Worm (Caenorhabditis elegans) whole organism, L4 larva: Measurements from ENCODE around the gene him-3.
A peak's percentile ranks its signal among the peaks of the same experiment; 100 is the strongest.

ENCODE experiments used
- F10B5.3 ChIP-seq: sonication (generic microtip); optimal IDR thresholded peaks from 2 replicates; lab custom pipeline; 2016; ENCODE audit warnings: mild to moderate bottlenecking, missing genetic modification characterization, missing compliant biosample characterization
- ceh-28 ChIP-seq: fragments of 150-350 bp; optimal IDR thresholded peaks from 2 replicates; lab custom pipeline; 2014; ENCODE audit warnings: missing biosample characterization, missing genetic modification reagents, missing genetic modification characterization
- ceh-44 ChIP-seq: fragments of 200-800 bp; sonication (Bioruptor generic); IDR thresholded peaks from 2 replicates; pipeline ENCODE4 v1.3.6; 2022; ENCODE audit warnings: missing genetic modification reagents, missing genetic modification characterization, missing compliant biosample characterization
- ces-1 ChIP-seq: fragments of 150-350 bp; sonication (generic microtip); optimal IDR thresholded peaks from 4 replicates; lab custom pipeline; 2014; ENCODE audit warnings: missing biosample characterization, missing genetic modification reagents, missing genetic modification characterization
- ctbp-1 ChIP-seq: fragments of 200-800 bp; sonication (Bioruptor generic); IDR thresholded peaks from 2 replicates; pipeline ENCODE4 v1.3.6; 2022; ENCODE audit warnings: missing genetic modification reagents, missing genetic modification characterization, missing compliant biosample characterization
- daf-12 ChIP-seq: fragments of 150-350 bp; optimal IDR thresholded peaks from 2 replicates; lab custom pipeline; 2014; ENCODE audit warnings: missing biosample characterization, missing genetic modification reagents, missing genetic modification characterization
- daf-16 ChIP-seq, 3 experiments: sonication (generic microtip); optimal IDR thresholded peaks; 2 replicates each; lab custom pipeline; 2016 to 2017; ENCODE audit warnings: missing genetic modification characterization in 3 of 3, missing genetic modification reagents in 3 of 3, mild to moderate bottlenecking in 2 of 3, missing compliant biosample characterization in 2 of 3, missing biosample characterization in 1 of 3, moderate library complexity in 1 of 3
- dmd-6 ChIP-seq: fragments of 200-800 bp; sonication (Bioruptor generic); IDR thresholded peaks from 2 replicates; pipeline ENCODE4 v1.3.6; 2022; ENCODE audit warnings: missing genetic modification reagents, missing genetic modification characterization, missing compliant biosample characterization
- dpl-1 ChIP-seq: fragments of 150-350 bp; optimal IDR thresholded peaks from 2 replicates; lab custom pipeline; 2014; ENCODE audit warnings: missing biosample characterization, missing genetic modification reagents, missing genetic modification characterization
- duxl-1 ChIP-seq: sonication (generic microtip); optimal IDR thresholded peaks from 2 replicates; lab custom pipeline; 2016; ENCODE audit warnings: mild to moderate bottlenecking, missing genetic modification characterization, moderate library complexity, missing compliant biosample characterization; ENCODE audit not compliant: poor library complexity
- egl-43 ChIP-seq: fragments of 200-800 bp; sonication (Bioruptor generic); IDR thresholded peaks from 2 replicates; pipeline ENCODE4 v1.3.6; 2022; ENCODE audit warnings: missing genetic modification reagents, missing genetic modification characterization, missing compliant biosample characterization
- gei-8 ChIP-seq: fragments of 200-800 bp; sonication (Bioruptor generic); optimal IDR thresholded peaks from 2 replicates; lab custom pipeline; 2018; ENCODE audit warnings: mild to moderate bottlenecking, missing genetic modification characterization, missing compliant biosample characterization
- hif-1 ChIP-seq, 2 experiments: sonication (generic microtip); optimal IDR thresholded peaks; 2 replicates each; lab custom pipeline; 2016 to 2017; ENCODE audit warnings: missing compliant biosample characterization in 2 of 2, missing genetic modification characterization in 2 of 2, missing genetic modification reagents in 2 of 2, missing genotype in 2 of 2, mild to moderate bottlenecking in 1 of 2
- hlh-30 ChIP-seq: sonication (generic microtip); optimal IDR thresholded peaks from 2 replicates; lab custom pipeline; 2017; ENCODE audit warnings: antibody characterized with exemption, mild to moderate bottlenecking, missing genetic modification characterization, missing compliant biosample characterization; ENCODE audit not compliant: insufficient read depth
- lim-7 ChIP-seq: fragments of 200-800 bp; sonication (Bioruptor generic); IDR thresholded peaks from 2 replicates; pipeline ENCODE4 v1.3.6; 2022; ENCODE audit warnings: missing genetic modification characterization, missing compliant biosample characterization
- lin-1 ChIP-seq: fragments of 200-800 bp; sonication (Bioruptor generic); IDR thresholded peaks from 2 replicates; pipeline ENCODE4 v1.3.6; 2022; ENCODE audit warnings: missing genetic modification reagents, missing genetic modification characterization, missing compliant biosample characterization
- lin-15B ChIP-seq: fragments of 150-350 bp; sonication (generic microtip); optimal IDR thresholded peaks from 3 replicates; lab custom pipeline; 2014; ENCODE audit warnings: missing biosample characterization, missing genetic modification characterization
- lin-39 ChIP-seq: fragments of 150-350 bp; optimal IDR thresholded peaks from 2 replicates; lab custom pipeline; 2014; ENCODE audit warnings: missing biosample characterization, missing genetic modification reagents, missing genetic modification characterization
- mes-2 ChIP-seq: sonication (generic microtip); optimal IDR thresholded peaks from 2 replicates; lab custom pipeline; 2016; ENCODE audit warnings: missing genotype, mild to moderate bottlenecking, missing genetic modification characterization, missing compliant biosample characterization; ENCODE audit not compliant: poor library complexity, severe bottlenecking
- mxl-3 ChIP-seq: fragments of 200-800 bp; sonication (Bioruptor generic); optimal IDR thresholded peaks from 2 replicates; lab custom pipeline; 2018; ENCODE audit warnings: mild to moderate bottlenecking, missing genetic modification characterization, missing compliant biosample characterization
- nhr-237 ChIP-seq: sonication (generic microtip); optimal IDR thresholded peaks from 2 replicates; lab custom pipeline; 2017; ENCODE audit warnings: missing biosample characterization, missing genetic modification characterization
- nhr-28 ChIP-seq: fragments of 150-350 bp; optimal IDR thresholded peaks from 2 replicates; lab custom pipeline; 2014; ENCODE audit warnings: missing biosample characterization, missing genetic modification characterization
- nhr-41 ChIP-seq: fragments of 200-800 bp; sonication (Bioruptor generic); IDR thresholded peaks from 2 replicates; pipeline ENCODE4 v1.3.6; 2022; ENCODE audit warnings: missing genetic modification reagents, missing genetic modification characterization, missing compliant biosample characterization
- rbr-2 ChIP-seq: sonication (generic microtip); optimal IDR thresholded peaks from 2 replicates; lab custom pipeline; 2016; ENCODE audit warnings: missing genotype, missing genetic modification characterization, missing compliant biosample characterization
- sdz-12 ChIP-seq: fragments of 200-800 bp; sonication (Bioruptor generic); optimal IDR thresholded peaks from 2 replicates; lab custom pipeline; 2018; ENCODE audit warnings: mild to moderate bottlenecking, missing genetic modification characterization, missing compliant biosample characterization
- set-16 ChIP-seq: fragments of 200-800 bp; sonication (Bioruptor generic); IDR thresholded peaks from 2 replicates; pipeline ENCODE4 v1.3.6; 2022; ENCODE audit warnings: missing genetic modification reagents, missing genetic modification characterization, missing compliant biosample characterization
- skn-1 ChIP-seq: fragments of 150-350 bp; optimal IDR thresholded peaks from 2 replicates; lab custom pipeline; 2014; ENCODE audit warnings: missing biosample characterization, missing genetic modification characterization
- tag-97 ChIP-seq: fragments of 200-800 bp; sonication (Bioruptor generic); IDR thresholded peaks from 2 replicates; pipeline ENCODE4 v1.3.6; 2022; ENCODE audit warnings: missing genetic modification characterization, missing compliant biosample characterization
- unc-130 ChIP-seq: sonication (generic microtip); optimal IDR thresholded peaks from 2 replicates; lab custom pipeline; 2016; ENCODE audit warnings: missing genetic modification reagents, missing genetic modification characterization, missing compliant biosample characterization
- unc-62 ChIP-seq, 3 experiments: fragments of 150-350 bp in 1 of 3; sonication (generic microtip); optimal IDR thresholded peaks in 2 of 3; peaks in 1 of 3; 1 replicate in 1 of 3; 2 replicates in 2 of 3; lab custom pipeline; 2014 to 2017; ENCODE audit warnings: missing biosample characterization in 3 of 3, missing genetic modification characterization in 3 of 3, missing genetic modification reagents in 3 of 3, missing genotype in 1 of 3
- vab-7 ChIP-seq: fragments of 200-800 bp; sonication (Bioruptor generic); IDR thresholded peaks from 2 replicates; pipeline ENCODE4 v1.3.6; 2022; ENCODE audit warnings: missing genetic modification reagents, missing genetic modification characterization, missing compliant biosample characterization
- ztf-11 ChIP-seq: fragments of 150-350 bp; optimal IDR thresholded peaks from 2 replicates; lab custom pipeline; 2014; ENCODE audit warnings: missing biosample characterization, missing genetic modification characterization
- ztf-7 ChIP-seq: fragments of 150-350 bp; optimal IDR thresholded peaks from 2 replicates; lab custom pipeline; 2014; ENCODE audit warnings: missing biosample characterization, missing genetic modification characterization

him-3 gene

ce11 chrIV:7009531-7009930 is 32.2 kb downstream of the him-3 start, which contains the start of gene C25A8.2:
C25A8.2 (plus strand) TSS chrIV:7009831.
- no peak for TF ChIP-seq lin-1 (GFP tag; lab: Robert Waterston, UW)
- TF ChIP-seq ztf-7 (tag; lab: Kevin White, UChicago): no peak
- no peak for TF ChIP-seq lim-7 (GFP tag; lab: Robert Waterston, UW)
- TF ChIP-seq F10B5.3 (tag; lab: Kevin White, UChicago): no peak
- no peak for TF ChIP-seq unc-62 (GFP tag; optimal IDR thresholded peaks at IDR 0.05 in 1 of 2; lab: Kevin White, UChicago)
- TF ChIP-seq unc-62 (tag; optimal IDR thresholded peaks at IDR 0.05; lab: Kevin White, UChicago): no peak
- TF ChIP-seq dpl-1 (GFP tag; lab: Kevin White, UChicago): no peak
- TF ChIP-seq ztf-11 (tag; lab: Kevin White, UChicago): no peak
- no peak for TF ChIP-seq ceh-28 (tag; lab: Kevin White, UChicago)
- no peak for TF ChIP-seq dmd-6 (GFP tag; lab: Robert Waterston, UW)
- no peak for TF ChIP-seq daf-12 (tag; lab: Kevin White, UChicago)
- TF ChIP-seq daf-16 (GFP tag; optimal IDR thresholded peaks at IDR 0.05; lab: Kevin White, UChicago): no peak
- no peak for TF ChIP-seq daf-16 (tag; optimal IDR thresholded peaks at IDR 0.05; lab: Kevin White, UChicago)
- no peak for TF ChIP-seq ceh-44
- TF ChIP-seq, all 104 proteins: peak for 0

- TF ChIP-seq set-16 (GFP tag; lab: Robert Waterston, UW) (peak; percentile 68), vab-7 (GFP tag; lab: Robert Waterston, UW) (no peak)
Observed at ce11 chrIV:7010195-7010594, 32.9 kb downstream of the him-3 start.

DNA sequence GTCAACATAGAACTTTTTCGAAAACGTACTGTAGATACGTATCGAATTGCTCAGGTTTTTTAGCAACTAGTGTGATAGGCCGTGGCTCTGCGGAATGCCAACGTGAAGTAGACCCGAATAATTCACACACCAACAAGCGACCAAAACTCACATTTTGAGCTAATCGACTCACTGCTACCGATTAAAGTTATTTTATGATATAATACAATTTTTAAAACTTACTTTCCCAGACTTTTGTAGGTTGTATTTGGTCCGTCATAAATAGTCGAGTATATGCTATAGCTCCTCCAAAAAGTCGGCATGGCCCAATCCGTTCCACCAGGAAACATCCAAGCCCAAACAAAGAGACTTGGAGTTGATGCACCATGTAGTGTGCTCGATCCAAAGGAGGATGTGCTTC is 33.5 kb downstream of the him-3 start, which contains the start of gene C25A8.1:
TSS of gene C25A8.1 (plus strand) at position 301 of the 400 bp plus-strand sequence.
- TF ChIP-seq unc-130 (GFP tag; lab: Kevin White, UChicago) (no peak), egl-43 (GFP tag; lab: Robert Waterston, UW) (no peak), nhr-237 (tag; lab: Kevin White, UChicago) (no peak), hlh-30 (tag; lab: Kevin White, UChicago) (no peak), lin-39 (tag; lab: Kevin White, UChicago) (no peak), skn-1 (tag; lab: Kevin White, UChicago) (no peak), ctbp-1 (GFP tag; lab: Robert Waterston, UW) (no peak), rbr-2 (no peak)

ce11 chrIV:7011728-7012127 is 34.4 kb downstream of the him-3 start, which contains the start of gene trxr-1:
trxr-1 (plus strand) TSS chrIV:7011954.
- TF ChIP-seq hlh-30 (tag; lab: Kevin White, UChicago) (peak; percentile 69), mxl-3 (peak; percentile 66), rbr-2 (no peak), mes-2 (no peak)

DNA sequence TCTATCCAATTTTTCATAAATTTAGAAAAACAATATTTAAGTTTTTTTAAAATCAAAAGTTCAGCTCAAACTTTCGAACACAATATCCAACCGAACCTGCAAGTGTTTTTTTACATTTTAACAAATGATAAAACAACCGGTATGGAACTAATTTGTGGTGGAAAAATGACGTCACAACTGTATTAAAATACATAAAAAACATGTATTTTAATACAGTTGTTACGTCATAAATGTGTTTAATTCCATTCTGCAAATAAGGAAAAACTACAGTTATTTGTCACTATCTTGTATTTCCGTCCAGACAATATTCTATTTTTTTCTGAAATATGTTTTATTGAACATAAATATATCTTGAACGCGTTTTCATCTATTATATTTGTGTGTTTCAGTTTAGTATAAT is 34.9 kb downstream of the him-3 start:
- no peak for TF ChIP-seq nhr-28
- no peak for TF ChIP-seq nhr-41
- no peak for TF ChIP-seq hif-1 (tag; optimal IDR thresholded peaks at IDR 0.05; lab: Kevin White, UChicago)
- no peak for TF ChIP-seq tag-97
- no peak for TF ChIP-seq ces-1 (GFP tag; lab: Kevin White, UChicago)
- TF ChIP-seq ceh-28 (tag; lab: Kevin White, UChicago): no peak
- TF ChIP-seq unc-130 (GFP tag; lab: Kevin White, UChicago): no peak
- no peak for TF ChIP-seq sdz-12
- TF ChIP-seq lin-1 (GFP tag; lab: Robert Waterston, UW): no peak
- no peak for TF ChIP-seq gei-8 (GFP tag; lab: Kevin White, UChicago)
- TF ChIP-seq lin-15B (tag; lab: Kevin White, UChicago): no peak
- TF ChIP-seq duxl-1: no peak
